Worm (Caenorhabditis elegans): ENCODE results near the gene idpp-1.

- TF ChIP-seq ama-1 (optimal IDR thresholded peaks at IDR 0.05) = no peak
- TF ChIP-seq tbx-11 (GFP tag; IDR thresholded peaks at IDR 0.05) = no peak
- TF ChIP-seq scrt-1 (GFP tag; IDR thresholded peaks at IDR 0.05) = no peak
- TF ChIP-seq hnd-1 (tag; optimal IDR thresholded peaks at IDR 0.05) = no peak
- TF ChIP-seq flt-1 (GFP tag; IDR thresholded peaks at IDR 0.05) = no peak
- TF ChIP-seq tra-4 (tag; optimal IDR thresholded peaks at IDR 0.05) = no peak
- TF ChIP-seq tbx-37 (GFP tag; conservative IDR thresholded peaks at IDR 0.05) = no peak
- no peak for TF ChIP-seq F13C5.2 (tag; optimal IDR thresholded peaks at IDR 0.05)
- TF ChIP-seq ets-7 (tag; optimal IDR thresholded peaks at IDR 0.05) = no peak
- TF ChIP-seq hmg-4 (GFP tag; optimal IDR thresholded peaks at IDR 0.05) = no peak
- no peak for TF ChIP-seq B0310.2 (tag; optimal IDR thresholded peaks at IDR 0.05)
- no peak for TF ChIP-seq hmbx-1 (tag; optimal IDR thresholded peaks at IDR 0.05)
- no peak for TF ChIP-seq ceh-36 (tag; optimal IDR thresholded peaks at IDR 0.05)
- TF ChIP-seq aly-1 (tag; optimal IDR thresholded peaks at IDR 0.05) = no peak
These were observed 13.9 kb downstream of the idpp-1 start for ce11 chrIII:754371-754770.
